Worm (Caenorhabditis elegans) whole organism, L4 larva: ENCODE measurements around the gene nhr-28.

Experiments
- F26F4.8 ChIP-seq: fragments of 200-800 bp; sonication (Bioruptor generic); conservative IDR thresholded peaks from 2 replicates; pipeline ENCODE4 v1.3.6; 2022; ENCODE audit warnings: missing genetic modification characterization, missing compliant biosample characterization
- Y105C5A.15 ChIP-seq: fragments of 200-800 bp; sonication (Bioruptor generic); IDR thresholded peaks from 2 replicates; pipeline ENCODE4 v1.3.6; 2022; ENCODE audit warnings: missing genetic modification characterization, missing compliant biosample characterization
- Y48G9A.11 ChIP-seq: fragments of 200-800 bp; sonication (Bioruptor generic); IDR thresholded peaks from 2 replicates; pipeline ENCODE4 v1.3.6; 2022; ENCODE audit warnings: missing genetic modification reagents, missing genetic modification characterization, missing compliant biosample characterization
- ceh-32 ChIP-seq: sonication (generic microtip); optimal IDR thresholded peaks from 2 replicates; lab custom pipeline; 2016; ENCODE audit warnings: mild to moderate bottlenecking, missing genetic modification characterization, missing compliant biosample characterization; ENCODE audit not compliant: poor library complexity
- ceh-62 ChIP-seq: sonication (generic microtip); optimal IDR thresholded peaks from 2 replicates; lab custom pipeline; 2017; ENCODE audit warnings: missing biosample characterization, missing genetic modification characterization
- ctbp-1 ChIP-seq: fragments of 200-800 bp; sonication (Bioruptor generic); IDR thresholded peaks from 2 replicates; pipeline ENCODE4 v1.3.6; 2022; ENCODE audit warnings: missing genetic modification reagents, missing genetic modification characterization, missing compliant biosample characterization
- dmd-6 ChIP-seq: fragments of 200-800 bp; sonication (Bioruptor generic); IDR thresholded peaks from 2 replicates; pipeline ENCODE4 v1.3.6; 2022; ENCODE audit warnings: missing genetic modification reagents, missing genetic modification characterization, missing compliant biosample characterization
- dmd-8 ChIP-seq: fragments of 200-800 bp; sonication (Bioruptor generic); IDR thresholded peaks from 2 replicates; pipeline ENCODE4 v1.3.6; 2022; ENCODE audit warnings: missing genetic modification characterization, missing compliant biosample characterization
- dmd-9 ChIP-seq: fragments of 200-800 bp; sonication (Bioruptor generic); IDR thresholded peaks from 2 replicates; pipeline ENCODE4 v1.3.6; 2022; ENCODE audit warnings: missing genetic modification reagents, missing genetic modification characterization, missing compliant biosample characterization
- dpl-1 ChIP-seq: fragments of 150-350 bp; optimal IDR thresholded peaks from 2 replicates; lab custom pipeline; 2014; ENCODE audit warnings: missing biosample characterization, missing genetic modification reagents, missing genetic modification characterization
- dve-1 ChIP-seq: sonication (generic microtip); optimal IDR thresholded peaks from 2 replicates; lab custom pipeline; 2017; ENCODE audit warnings: antibody characterized with exemption, mild to moderate bottlenecking, missing genetic modification characterization, missing compliant biosample characterization; ENCODE audit not compliant: insufficient read depth
- egl-43 ChIP-seq: fragments of 200-800 bp; sonication (Bioruptor generic); IDR thresholded peaks from 2 replicates; pipeline ENCODE4 v1.3.6; 2022; ENCODE audit warnings: missing genetic modification reagents, missing genetic modification characterization, missing compliant biosample characterization
- fkh-10 ChIP-seq: fragments of 150-350 bp; optimal IDR thresholded peaks from 2 replicates; lab custom pipeline; 2014; ENCODE audit warnings: missing biosample characterization, missing genetic modification reagents, missing genetic modification characterization
- gei-8 ChIP-seq: fragments of 200-800 bp; sonication (Bioruptor generic); optimal IDR thresholded peaks from 2 replicates; lab custom pipeline; 2018; ENCODE audit warnings: mild to moderate bottlenecking, missing genetic modification characterization, missing compliant biosample characterization
- hlh-11 ChIP-seq: fragments of 200-800 bp; sonication (Bioruptor generic); optimal IDR thresholded peaks from 2 replicates; lab custom pipeline; 2018; ENCODE audit warnings: mild to moderate bottlenecking, missing genetic modification characterization, missing compliant biosample characterization
- hlh-30 ChIP-seq: sonication (generic microtip); optimal IDR thresholded peaks from 2 replicates; lab custom pipeline; 2017; ENCODE audit warnings: antibody characterized with exemption, mild to moderate bottlenecking, missing genetic modification characterization, missing compliant biosample characterization; ENCODE audit not compliant: insufficient read depth
- hmg-1.1 ChIP-seq: fragments of 200-800 bp; sonication (Bioruptor generic); IDR thresholded peaks from 2 replicates; pipeline ENCODE4 v1.3.6; 2022; ENCODE audit warnings: missing genetic modification reagents, missing genetic modification characterization, missing compliant biosample characterization
- lin-13 ChIP-seq: fragments of 150-350 bp; optimal IDR thresholded peaks from 2 replicates; lab custom pipeline; 2014; ENCODE audit warnings: missing biosample characterization, missing genetic modification reagents, missing genetic modification characterization
- lin-15B ChIP-seq: fragments of 150-350 bp; sonication (generic microtip); optimal IDR thresholded peaks from 3 replicates; lab custom pipeline; 2014; ENCODE audit warnings: missing biosample characterization, missing genetic modification characterization
- lin-38 ChIP-seq: fragments of 200-800 bp; sonication (Bioruptor generic); IDR thresholded peaks from 2 replicates; pipeline ENCODE4 v1.3.6; 2022; ENCODE audit warnings: missing genetic modification reagents, missing genetic modification characterization, missing compliant biosample characterization
- madf-5 ChIP-seq, 2 experiments: fragments of 200-800 bp; sonication (Bioruptor generic); IDR thresholded peaks; 2 replicates each; pipeline ENCODE4 v1.3.6; 2022; ENCODE audit warnings: missing compliant biosample characterization in 2 of 2, missing genetic modification characterization in 2 of 2
- mep-1 ChIP-seq: fragments of 150-350 bp; sonication (generic microtip); optimal IDR thresholded peaks from 3 replicates; lab custom pipeline; 2014; ENCODE audit warnings: missing biosample characterization, missing genetic modification characterization
- nhr-10 ChIP-seq: fragments of 150-350 bp; optimal IDR thresholded peaks from 2 replicates; lab custom pipeline; 2014; ENCODE audit warnings: missing biosample characterization, missing genetic modification characterization
- nhr-28 ChIP-seq: fragments of 150-350 bp; optimal IDR thresholded peaks from 2 replicates; lab custom pipeline; 2014; ENCODE audit warnings: missing biosample characterization, missing genetic modification characterization
- nhr-42 ChIP-seq: fragments of 200-800 bp; sonication (Bioruptor generic); IDR thresholded peaks from 2 replicates; pipeline ENCODE4 v1.3.6; 2022; ENCODE audit warnings: missing genetic modification characterization, missing compliant biosample characterization
- nhr-6 ChIP-seq: fragments of 150-350 bp; optimal IDR thresholded peaks from 2 replicates; lab custom pipeline; 2014; ENCODE audit warnings: missing biosample characterization, missing genetic modification characterization
- nhr-76 ChIP-seq: fragments of 150-350 bp; optimal IDR thresholded peaks from 2 replicates; lab custom pipeline; 2014; ENCODE audit warnings: missing biosample characterization, missing genetic modification characterization
- pha-4 ChIP-seq, 2 experiments: fragments of 150-350 bp in 1 of 2; fragments of 200-800 bp in 1 of 2; sonication (Bioruptor generic) in 1 of 2; IDR thresholded peaks in 1 of 2; optimal IDR thresholded peaks in 1 of 2; 2 replicates each; pipeline versions ENCODE4 v1.3.6 to Lab custom; 2014 to 2022; ENCODE audit warnings: missing genetic modification characterization in 2 of 2, missing genetic modification reagents in 2 of 2, missing biosample characterization in 1 of 2, missing compliant biosample characterization in 1 of 2
- pqm-1 ChIP-seq: sonication (generic microtip); optimal IDR thresholded peaks from 2 replicates; lab custom pipeline; 2017; ENCODE audit warnings: missing biosample characterization, missing genetic modification characterization
- set-16 ChIP-seq: fragments of 200-800 bp; sonication (Bioruptor generic); IDR thresholded peaks from 2 replicates; pipeline ENCODE4 v1.3.6; 2022; ENCODE audit warnings: missing genetic modification reagents, missing genetic modification characterization, missing compliant biosample characterization
- spr-1 ChIP-seq: sonication (generic microtip); optimal IDR thresholded peaks from 2 replicates; lab custom pipeline; 2016; ENCODE audit warnings: mild to moderate bottlenecking, missing genetic modification characterization, missing compliant biosample characterization
- tra-1 ChIP-seq: fragments of 200-800 bp; sonication (Bioruptor generic); IDR thresholded peaks from 2 replicates; pipeline ENCODE4 v1.3.6; 2022; ENCODE audit warnings: missing genetic modification reagents, missing genetic modification characterization, missing compliant biosample characterization
- unc-130 ChIP-seq: sonication (generic microtip); optimal IDR thresholded peaks from 2 replicates; lab custom pipeline; 2016; ENCODE audit warnings: missing genetic modification reagents, missing genetic modification characterization, missing compliant biosample characterization
- zip-11 ChIP-seq: fragments of 200-800 bp; sonication (Bioruptor generic); IDR thresholded peaks from 2 replicates; pipeline ENCODE4 v1.3.6; 2022; ENCODE audit warnings: missing genetic modification characterization, missing compliant biosample characterization
- ztf-11 ChIP-seq: fragments of 150-350 bp; optimal IDR thresholded peaks from 2 replicates; lab custom pipeline; 2014; ENCODE audit warnings: missing biosample characterization, missing genetic modification characterization
- ztf-7 ChIP-seq: fragments of 150-350 bp; optimal IDR thresholded peaks from 2 replicates; lab custom pipeline; 2014; ENCODE audit warnings: missing biosample characterization, missing genetic modification characterization

nhr-28 gene

DNA sequence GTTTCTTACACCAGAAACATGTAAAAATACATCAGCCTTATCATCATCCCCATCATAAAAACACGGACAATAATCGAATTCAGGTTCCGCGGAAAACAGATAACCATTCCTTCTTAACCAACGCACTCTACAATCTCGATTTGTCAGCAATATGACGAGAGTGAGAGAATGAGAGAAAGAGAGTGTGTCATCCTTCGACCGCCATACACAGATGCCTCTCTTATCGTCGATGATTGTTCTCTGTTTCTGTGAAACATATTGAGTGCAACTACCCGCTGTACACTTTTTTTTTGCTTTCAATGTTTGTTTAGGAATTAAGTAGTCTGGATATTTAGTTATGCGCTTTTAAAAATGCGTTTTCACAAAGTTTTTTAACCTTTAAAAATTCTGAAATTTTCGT, 5.8 kb upstream of the nhr-28 start (continued):
- TF ChIP-seq nhr-10 (peak; percentile 21), dmd-6 (GFP tag; lab: Robert Waterston, UW) (peak; percentile 87), hlh-11 (tag; lab: Kevin White, UChicago) (peak; percentile 95), mep-1 (tag; lab: Kevin White, UChicago) (peak; percentile 54), hlh-30 (tag; lab: Kevin White, UChicago) (peak; percentile 59)
- TF ChIP-seq, all 104 proteins: peak for 21

DNA sequence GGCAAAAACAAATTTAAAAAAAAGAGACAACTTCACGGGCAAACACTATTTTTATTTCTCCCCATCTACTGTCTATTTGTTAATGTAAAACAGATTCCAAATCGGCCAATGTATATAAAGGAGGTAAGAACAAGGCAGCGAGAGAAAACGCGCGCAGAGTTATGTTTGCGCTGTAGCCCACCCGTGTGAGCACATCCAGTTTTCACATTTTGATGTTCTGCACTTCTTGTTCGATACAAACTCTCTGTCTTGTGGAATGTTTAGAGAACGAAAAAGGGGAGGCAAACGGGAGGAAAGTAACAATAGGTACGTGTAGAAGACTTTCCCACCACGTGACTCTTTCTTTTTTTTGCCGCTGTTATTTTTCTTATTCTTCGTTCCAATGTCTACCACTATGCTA, 2.3 kb upstream of the nhr-28 start:
- no peak for TF ChIP-seq pha-4 (GFP tag; IDR thresholded peaks at IDR 0.05; lab: Robert Waterston, UW)
- TF ChIP-seq pha-4 (tag; optimal IDR thresholded peaks at IDR 0.05; lab: Kevin White, UChicago) = peak; percentile 35
- TF ChIP-seq fkh-10 (GFP tag; lab: Kevin White, UChicago) = peak; percentile 36
- no peak for TF ChIP-seq nhr-6 (tag; lab: Kevin White, UChicago)

DNA sequence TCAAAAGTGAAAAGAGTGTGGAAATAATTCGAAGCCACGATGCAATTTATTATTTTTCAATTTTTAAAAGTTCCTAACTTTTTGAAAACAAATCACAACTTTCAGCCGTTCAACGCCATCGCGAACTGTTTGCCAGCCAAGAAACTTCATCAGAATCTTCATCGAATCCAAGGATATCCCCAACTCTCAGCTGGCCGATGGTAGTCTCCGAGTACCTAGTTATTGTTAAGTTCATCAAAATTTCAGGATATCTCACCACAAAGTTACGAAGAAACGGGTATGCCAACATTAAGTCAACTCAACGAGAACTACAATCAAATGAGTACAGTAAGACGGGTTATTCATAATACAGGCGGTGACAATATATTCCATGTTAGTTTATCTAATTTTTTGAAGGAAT, 1.6 kb downstream of the nhr-28 start:
- no peak for TF ChIP-seq dmd-6 (GFP tag; lab: Robert Waterston, UW)
- TF ChIP-seq dpl-1 = no peak
- TF ChIP-seq ztf-7 = no peak
- TF ChIP-seq lin-38 (GFP tag; lab: Robert Waterston, UW) = no peak
- TF ChIP-seq ctbp-1 (GFP tag; lab: Robert Waterston, UW) = no peak
- no peak for TF ChIP-seq pqm-1 (tag; lab: Kevin White, UChicago)

ce11 chrX:16357531-16357930, 2.8 kb downstream of the nhr-28 start:
- TF ChIP-seq dmd-9 (GFP tag; lab: Robert Waterston, UW) = 0 out of 2 replicates have a peak, but pooled peaks have one; percentile 19
- no peak for TF ChIP-seq dve-1
- TF ChIP-seq F26F4.8 (GFP tag; lab: Robert Waterston, UW) = no peak
- no peak for TF ChIP-seq ztf-11 (tag; lab: Kevin White, UChicago)
- no peak for TF ChIP-seq Y48G9A.11 (GFP tag; lab: Robert Waterston, UW)
- no peak for TF ChIP-seq egl-43
- TF ChIP-seq zip-11 (GFP tag; lab: Robert Waterston, UW) = no peak
- TF ChIP-seq unc-130 (GFP tag; lab: Kevin White, UChicago) = no peak
- peak; percentile 19 for TF ChIP-seq fkh-10 (GFP tag; lab: Kevin White, UChicago)
- no peak for TF ChIP-seq hmg-1.1 (GFP tag; lab: Robert Waterston, UW)
- TF ChIP-seq Y105C5A.15 = 0 out of 2 replicates have a peak, but pooled peaks have one; percentile 7
- TF ChIP-seq dmd-8 (GFP tag; lab: Robert Waterston, UW) = no peak
- 0 out of 4 replicates have a peak, but pooled peaks have one; percentile 19 to 21 for TF ChIP-seq madf-5 (GFP tag; IDR thresholded peaks at IDR 0.05; lab: Robert Waterston, UW)
- no peak for TF ChIP-seq ceh-62 (tag; lab: Kevin White, UChicago)
- no peak for TF ChIP-seq spr-1 (tag; lab: Kevin White, UChicago)
- TF ChIP-seq tra-1 (GFP tag; lab: Robert Waterston, UW) = 0 out of 2 replicates have a peak, but pooled peaks have one; percentile 9
- TF ChIP-seq nhr-76 (tag; lab: Kevin White, UChicago) = no peak
- TF ChIP-seq gei-8 = no peak
- no peak for TF ChIP-seq nhr-42 (GFP tag; lab: Robert Waterston, UW)
- TF ChIP-seq set-16 = no peak
- no peak for TF ChIP-seq ceh-32
- TF ChIP-seq lin-15B = no peak
- TF ChIP-seq lin-13 (GFP tag; lab: Kevin White, UChicago) = no peak
- TF ChIP-seq nhr-28 (tag; lab: Kevin White, UChicago) = no peak
- 0 out of 2 replicates have a peak, but pooled peaks have one; percentile 25 for TF ChIP-seq ctbp-1 (GFP tag; lab: Robert Waterston, UW)
